Worm (Caenorhabditis elegans) whole organism, L4 larva: ENCODE results near the gene H06I04.6.

Experiments
- F49E8.2 ChIP-seq: sonication (generic microtip); optimal IDR thresholded peaks from 2 replicates; lab custom pipeline; 2016; ENCODE audit warnings: missing compliant biosample characterization, mild to moderate bottlenecking, missing genetic modification characterization, borderline replicate concordance
- R02D3.7 ChIP-seq: fragments of 150-350 bp; sonication (generic microtip); optimal IDR thresholded peaks from 3 replicates; lab custom pipeline; 2014; ENCODE audit warnings: missing biosample characterization, missing genetic modification characterization
- dpl-1 ChIP-seq: fragments of 150-350 bp; optimal IDR thresholded peaks from 2 replicates; lab custom pipeline; 2014; ENCODE audit warnings: missing biosample characterization, missing genetic modification reagents, missing genetic modification characterization
- dve-1 ChIP-seq: sonication (generic microtip); optimal IDR thresholded peaks from 2 replicates; lab custom pipeline; 2017; ENCODE audit warnings: antibody characterized with exemption, mild to moderate bottlenecking, missing genetic modification characterization, missing compliant biosample characterization; ENCODE audit not compliant: insufficient read depth
- fkh-10 ChIP-seq: fragments of 150-350 bp; optimal IDR thresholded peaks from 2 replicates; lab custom pipeline; 2014; ENCODE audit warnings: missing biosample characterization, missing genetic modification reagents, missing genetic modification characterization
- lim-7 ChIP-seq: fragments of 200-800 bp; sonication (Bioruptor generic); IDR thresholded peaks from 2 replicates; pipeline ENCODE4 v1.3.6; 2022; ENCODE audit warnings: missing genetic modification characterization, missing compliant biosample characterization
- lin-13 ChIP-seq: fragments of 150-350 bp; optimal IDR thresholded peaks from 2 replicates; lab custom pipeline; 2014; ENCODE audit warnings: missing biosample characterization, missing genetic modification reagents, missing genetic modification characterization
- lin-29 ChIP-seq: fragments of 200-800 bp; sonication (Bioruptor generic); IDR thresholded peaks from 2 replicates; pipeline ENCODE4 v1.3.6; 2022; ENCODE audit warnings: missing genetic modification reagents, missing genetic modification characterization, missing compliant biosample characterization
- lin-39 ChIP-seq: fragments of 150-350 bp; optimal IDR thresholded peaks from 2 replicates; lab custom pipeline; 2014; ENCODE audit warnings: missing biosample characterization, missing genetic modification reagents, missing genetic modification characterization
- mep-1 ChIP-seq: fragments of 150-350 bp; sonication (generic microtip); optimal IDR thresholded peaks from 3 replicates; lab custom pipeline; 2014; ENCODE audit warnings: missing biosample characterization, missing genetic modification characterization
- skn-1 ChIP-seq: fragments of 150-350 bp; optimal IDR thresholded peaks from 2 replicates; lab custom pipeline; 2014; ENCODE audit warnings: missing biosample characterization, missing genetic modification characterization
- zag-1 ChIP-seq: fragments of 150-350 bp; optimal IDR thresholded peaks from 2 replicates; lab custom pipeline; 2014; ENCODE audit warnings: missing biosample characterization, missing genetic modification characterization

DNA sequence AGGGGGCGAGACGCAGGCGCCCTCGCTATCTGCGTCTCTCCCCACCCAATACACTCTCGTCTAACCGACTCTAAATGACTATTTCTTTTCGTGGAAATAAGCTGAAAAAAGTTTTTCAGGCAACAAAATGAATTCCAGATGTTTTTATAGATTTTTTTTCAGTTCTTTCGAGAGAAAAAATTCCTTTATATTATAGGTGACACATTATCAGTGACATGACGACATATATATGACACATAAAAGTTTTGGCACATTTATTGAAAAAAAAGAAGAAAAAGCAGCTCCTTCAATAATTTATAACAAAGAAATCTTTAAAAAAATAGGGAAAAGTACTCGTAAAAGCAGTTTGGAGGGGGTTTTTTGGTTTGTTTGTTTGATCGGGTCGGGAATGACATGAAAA is 3.9 kb downstream of the H06I04.6 start, which contains the start of gene fipr-29:
- TF ChIP-seq dpl-1 (GFP tag; lab: Kevin White, UChicago) (no peak), F49E8.2 (no peak), zag-1 (no peak), dve-1 (tag; lab: Kevin White, UChicago) (no peak), R02D3.7 (tag; lab: Kevin White, UChicago) (no peak), lin-29 (no peak), mep-1 (tag; lab: Kevin White, UChicago) (no peak), skn-1 (tag; lab: Kevin White, UChicago) (no peak), fkh-10 (no peak), lin-13 (no peak), lin-39 (tag; lab: Kevin White, UChicago) (no peak), lim-7 (GFP tag; lab: Robert Waterston, UW) (no peak)
